Fruit fly (Drosophila melanogaster): ENCODE data around the gene tgo.
A peak's percentile ranks its signal among the peaks of the same experiment; 100 is the strongest.

The tgo gene

DNA sequence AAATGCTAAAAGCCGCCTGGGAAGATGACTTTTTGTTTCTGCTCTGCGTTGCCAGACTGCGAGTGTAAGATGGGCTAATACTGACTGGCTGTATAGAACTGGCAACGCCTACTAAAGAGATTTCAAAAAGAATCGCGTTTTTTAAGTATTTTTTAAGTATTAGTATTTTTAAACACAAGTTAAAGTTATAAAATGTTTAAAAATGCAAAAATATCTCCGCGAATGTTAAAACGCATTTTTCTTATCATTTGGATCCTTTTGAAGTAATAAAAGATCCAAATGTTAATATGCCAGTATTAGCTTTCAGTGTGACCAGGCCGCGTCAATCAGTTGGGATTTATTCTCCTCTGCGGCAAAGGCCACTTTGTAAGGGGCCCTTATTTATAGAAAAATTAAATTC is 13.7 kb downstream of the tgo start, which contains the start of the genes Prosbeta3 and Iru (continued):
- TF ChIP-seq sens (GFP tag) = peak; percentile 86
- peak; percentile 31; the same call in 1 of the 2 replicates for TF ChIP-seq amos (GFP tag; IDR thresholded peaks at IDR 0.05; ENCODE audit: partially characterized antibody)
- peak; percentile 12 for TF ChIP-seq CG8290 (GFP tag; optimal IDR thresholded peaks at IDR 0.05)
- TF ChIP-seq CG8290 (tag; optimal IDR thresholded peaks at IDR 0.05) = no peak
- TF ChIP-seq CG18764 (GFP tag; optimal IDR thresholded peaks at IDR 0.05) = no peak
- no peak for TF ChIP-seq Hr3 (GFP tag; optimal IDR thresholded peaks at IDR 0.05)
- TF ChIP-seq Vsx1 (GFP tag; optimal IDR thresholded peaks at IDR 0.05) = no peak
- TF ChIP-seq zf30C (GFP tag; optimal IDR thresholded peaks at IDR 0.05) = no peak
- TF ChIP-seq CG13894 (tag; optimal IDR thresholded peaks at IDR 0.05) = peak; percentile 5
- TF ChIP-seq MBD-R2 (GFP tag; IDR thresholded peaks at IDR 0.05) = peak; percentile 75
- no peak for TF ChIP-seq dimm (GFP tag; IDR thresholded peaks at IDR 0.05)
- TF ChIP-seq Side (GFP tag; optimal IDR thresholded peaks at IDR 0.05) = no peak
- TF ChIP-seq CG13123 (GFP tag; optimal IDR thresholded peaks at IDR 0.05) = no peak
- TF ChIP-seq sr (GFP tag; IDR thresholded peaks at IDR 0.05) = no peak
- no peak for TF ChIP-seq en (GFP tag; optimal IDR thresholded peaks at IDR 0.05)
- TF ChIP-seq CG14710 (tag; optimal IDR thresholded peaks at IDR 0.05) = peak; percentile 68
- TF ChIP-seq oc (tag; optimal IDR thresholded peaks at IDR 0.05) = no peak
- peak; percentile 14 for TF ChIP-seq mam (GFP tag; optimal IDR thresholded peaks at IDR 0.05)
- TF ChIP-seq ase (GFP tag; IDR thresholded peaks at IDR 0.05) = no peak
- TF ChIP-seq HmgZ (tag; optimal IDR thresholded peaks at IDR 0.05) = peak; percentile 59
- no peak for TF ChIP-seq gro (GFP tag; optimal IDR thresholded peaks at IDR 0.05)
- TF ChIP-seq zfh1 (GFP tag; IDR thresholded peaks at IDR 0.05) = no peak
- no peak for TF ChIP-seq peb (GFP tag; IDR thresholded peaks at IDR 0.05)
- no peak for TF ChIP-seq hbn (GFP tag; IDR thresholded peaks at IDR 0.05; ENCODE audit: partially characterized antibody)
- no peak for TF ChIP-seq pan (optimal IDR thresholded peaks at IDR 0.05)
- TF ChIP-seq pan (GFP tag; optimal IDR thresholded peaks at IDR 0.05 in 1 of 2, IDR thresholded peaks at IDR 0.05 in 1 of 2) = no peak
- peak; percentile 39 for TF ChIP-seq CG15514 (GFP tag; optimal IDR thresholded peaks at IDR 0.05)
- TF ChIP-seq sug (tag; optimal IDR thresholded peaks at IDR 0.05) = peak; percentile 35
- TF ChIP-seq CG13624 (GFP tag; optimal IDR thresholded peaks at IDR 0.05) = no peak
- peak in 1 of 2 experiments; percentile 45 for TF ChIP-seq Pdp1 (GFP tag; optimal IDR thresholded peaks at IDR 0.05)
- no peak for TF ChIP-seq corto (GFP tag; optimal IDR thresholded peaks at IDR 0.05)
- peak; percentile 81 for TF ChIP-seq CG12659 (GFP tag; optimal IDR thresholded peaks at IDR 0.05)
- TF ChIP-seq nmo (GFP tag; optimal IDR thresholded peaks at IDR 0.05) = peak; percentile 66
- no peak for TF ChIP-seq CG31388 (GFP tag; optimal IDR thresholded peaks at IDR 0.05)
- peak; percentile 90 for TF ChIP-seq Sin3A (optimal IDR thresholded peaks at IDR 0.05)
- peak; percentile 24 for TF ChIP-seq Sry-δ (GFP tag; optimal IDR thresholded peaks at IDR 0.05)
- no peak for TF ChIP-seq CG12155 (GFP tag; optimal IDR thresholded peaks at IDR 0.05)
- TF ChIP-seq Max (GFP tag; optimal IDR thresholded peaks at IDR 0.05) = no peak
- no peak for TF ChIP-seq NC2α (GFP tag; optimal IDR thresholded peaks at IDR 0.05)
- TF ChIP-seq lmd (GFP tag; IDR thresholded peaks at IDR 0.05) = no peak
- no peak for TF ChIP-seq CG43689 (GFP tag; IDR thresholded peaks at IDR 0.05)
- TF ChIP-seq Elba2 (GFP tag; optimal IDR thresholded peaks at IDR 0.05) = peak; percentile 61
- peak; percentile 12 for TF ChIP-seq CG12391 (tag; optimal IDR thresholded peaks at IDR 0.05)
- no peak for TF ChIP-seq CG3838 (GFP tag; optimal IDR thresholded peaks at IDR 0.05)
- peak; percentile 80 for TF ChIP-seq pzg (GFP tag; optimal IDR thresholded peaks at IDR 0.05)
- no peak for TF ChIP-seq Hr78 (GFP tag; optimal IDR thresholded peaks at IDR 0.05)
- no peak for TF ChIP-seq CG2875 (GFP tag; optimal IDR thresholded peaks at IDR 0.05)
- no peak for TF ChIP-seq CG4424 (GFP tag; optimal IDR thresholded peaks at IDR 0.05)
- TF ChIP-seq stwl (tag; optimal IDR thresholded peaks at IDR 0.05) = peak; percentile 73
- peak; percentile 27 for TF ChIP-seq CG2116 (GFP tag; optimal IDR thresholded peaks at IDR 0.05)
- TF ChIP-seq prd (optimal IDR thresholded peaks at IDR 0.05) = no peak
- TF ChIP-seq prd (GFP tag; IDR thresholded peaks at IDR 0.05) = no peak
- TF ChIP-seq cwo (GFP tag; optimal IDR thresholded peaks at IDR 0.05) = no peak

All from whole organism, embryonic.